Worm (Caenorhabditis elegans) whole organism, L1 larva: Measurements from ENCODE around the gene pgl-2.

Experiments
- C16A3.4 ChIP-seq: fragments of 150-350 bp; optimal IDR thresholded peaks from 2 replicates; lab custom pipeline; 2014; ENCODE audit warnings: missing biosample characterization, missing genetic modification characterization
- Y116A8C.19 ChIP-seq: sonication (generic microtip); optimal IDR thresholded peaks from 2 replicates; lab custom pipeline; 2016; ENCODE audit warnings: missing compliant biosample characterization, missing genetic modification characterization, borderline replicate concordance
- aha-1 ChIP-seq: fragments of 150-350 bp; optimal IDR thresholded peaks from 2 replicates; lab custom pipeline; 2014; ENCODE audit warnings: missing biosample characterization, missing genetic modification characterization
- ama-1 ChIP-seq: fragments of 150-350 bp; optimal IDR thresholded peaks from 2 replicates; lab custom pipeline; 2014
- blmp-1 ChIP-seq: fragments of 150-350 bp; optimal IDR thresholded peaks from 2 replicates; lab custom pipeline; 2014; ENCODE audit warnings: missing biosample characterization, missing genetic modification characterization
- ceh-63 ChIP-seq: fragments of 200-800 bp; sonication (Bioruptor generic); optimal IDR thresholded peaks from 2 replicates; lab custom pipeline; 2018; ENCODE audit warnings: mild to moderate bottlenecking, missing genetic modification characterization, missing compliant biosample characterization
- ceh-82 ChIP-seq, 3 experiments: fragments of 150-350 bp in 1 of 3; sonication (generic microtip) in 2 of 3; optimal IDR thresholded peaks; 2 replicates each; lab custom pipeline; 2014 to 2017; ENCODE audit warnings: missing biosample characterization in 3 of 3, missing genetic modification characterization in 3 of 3
- ceh-90 ChIP-seq: sonication (generic microtip); optimal IDR thresholded peaks from 2 replicates; lab custom pipeline; 2016; ENCODE audit warnings: missing genetic modification characterization, missing compliant biosample characterization
- dpl-1 ChIP-seq, 3 experiments: fragments of 150-350 bp in 2 of 3; sonication (generic microtip) in 1 of 3; optimal IDR thresholded peaks; 2 replicates each; lab custom pipeline; 2014 to 2017; ENCODE audit warnings: missing biosample characterization in 3 of 3, missing genetic modification characterization in 3 of 3, missing genetic modification reagents in 3 of 3
- dsc-1 ChIP-seq: sonication (generic microtip); optimal IDR thresholded peaks from 2 replicates; lab custom pipeline; 2016; ENCODE audit warnings: mild to moderate bottlenecking, missing genetic modification characterization, missing compliant biosample characterization
- elt-2 ChIP-seq: sonication (generic microtip); optimal IDR thresholded peaks from 2 replicates; lab custom pipeline; 2016; ENCODE audit warnings: missing genetic modification characterization, mild to moderate bottlenecking, inconsistent platforms, missing compliant biosample characterization, missing genetic modification reagents
- ets-5 ChIP-seq: fragments of 200-800 bp; sonication (Bioruptor generic); IDR thresholded peaks from 2 replicates; pipeline ENCODE4 v1.3.6; 2022; ENCODE audit warnings: missing genetic modification characterization, missing compliant biosample characterization
- fkh-10 ChIP-seq: sonication (generic microtip); optimal IDR thresholded peaks from 2 replicates; lab custom pipeline; 2017; ENCODE audit warnings: missing biosample characterization, missing genetic modification reagents, missing genetic modification characterization
- fkh-4 ChIP-seq: sonication (generic microtip); optimal IDR thresholded peaks from 2 replicates; lab custom pipeline; 2016; ENCODE audit warnings: missing compliant biosample characterization, missing genetic modification characterization, borderline replicate concordance
- fkh-8 ChIP-seq: sonication (generic microtip); optimal IDR thresholded peaks from 2 replicates; lab custom pipeline; 2016; ENCODE audit warnings: mild to moderate bottlenecking, missing genetic modification characterization, missing compliant biosample characterization
- hlh-17 ChIP-seq: fragments of 200-800 bp; sonication (Bioruptor generic); optimal IDR thresholded peaks from 2 replicates; lab custom pipeline; 2018; ENCODE audit warnings: missing genetic modification characterization, mild to moderate bottlenecking, missing compliant biosample characterization, moderate library complexity, borderline replicate concordance
- hlh-4 ChIP-seq: sonication (generic microtip); optimal IDR thresholded peaks from 2 replicates; lab custom pipeline; 2016; ENCODE audit warnings: mild to moderate bottlenecking, missing genetic modification characterization, missing compliant biosample characterization
- hpl-2 ChIP-seq: fragments of 150-350 bp; optimal IDR thresholded peaks from 2 replicates; lab custom pipeline; 2014; ENCODE audit warnings: missing biosample characterization, missing genetic modification reagents, missing genetic modification characterization
- irx-1 ChIP-seq: sonication (generic microtip); optimal IDR thresholded peaks from 2 replicates; lab custom pipeline; 2016; ENCODE audit warnings: missing genetic modification characterization, missing compliant biosample characterization
- isw-1 ChIP-seq: fragments of 200-800 bp; sonication (Bioruptor generic); IDR thresholded peaks from 2 replicates; pipeline ENCODE4 v1.3.6; 2022; ENCODE audit warnings: missing genetic modification characterization, missing compliant biosample characterization
- lin-13 ChIP-seq: fragments of 150-350 bp; optimal IDR thresholded peaks from 2 replicates; lab custom pipeline; 2014; ENCODE audit warnings: missing biosample characterization, missing genetic modification reagents, missing genetic modification characterization
- lin-14 ChIP-seq: fragments of 200-800 bp; sonication (Bioruptor generic); optimal IDR thresholded peaks from 2 replicates; lab custom pipeline; 2018; ENCODE audit warnings: mild to moderate bottlenecking, missing genetic modification characterization, moderate library complexity, missing compliant biosample characterization
- lin-15B ChIP-seq: fragments of 150-350 bp; sonication (generic microtip); optimal IDR thresholded peaks from 3 replicates; lab custom pipeline; 2014; ENCODE audit warnings: missing biosample characterization, missing genetic modification characterization
- lin-39 ChIP-seq: fragments of 150-350 bp; optimal IDR thresholded peaks from 2 replicates; lab custom pipeline; 2014; ENCODE audit warnings: missing biosample characterization, missing genetic modification reagents, missing genetic modification characterization
- mab-9 ChIP-seq: fragments of 200-800 bp; sonication (Bioruptor generic); IDR thresholded peaks from 2 replicates; pipeline ENCODE4 v1.3.6; 2022; ENCODE audit warnings: missing genetic modification reagents, missing genetic modification characterization, missing compliant biosample characterization
- mef-2 ChIP-seq: fragments of 150-350 bp; optimal IDR thresholded peaks from 2 replicates; lab custom pipeline; 2014; ENCODE audit warnings: missing biosample characterization, missing genetic modification characterization
- mep-1 ChIP-seq: fragments of 150-350 bp; optimal IDR thresholded peaks from 2 replicates; lab custom pipeline; 2014; ENCODE audit warnings: missing biosample characterization, missing genetic modification characterization
- nhr-11 ChIP-seq: fragments of 150-350 bp; optimal IDR thresholded peaks from 2 replicates; lab custom pipeline; 2014; ENCODE audit warnings: missing biosample characterization, missing genetic modification characterization
- nhr-237 ChIP-seq: fragments of 150-350 bp; optimal IDR thresholded peaks from 2 replicates; lab custom pipeline; 2014; ENCODE audit warnings: missing biosample characterization, missing genetic modification characterization
- nhr-28 ChIP-seq: fragments of 150-350 bp; optimal IDR thresholded peaks from 2 replicates; lab custom pipeline; 2014; ENCODE audit warnings: missing biosample characterization, missing genetic modification characterization
- nhr-47 ChIP-seq: sonication (generic microtip); optimal IDR thresholded peaks from 2 replicates; lab custom pipeline; 2016; ENCODE audit warnings: mild to moderate bottlenecking, missing genetic modification characterization, moderate library complexity, missing compliant biosample characterization
- nhr-71 ChIP-seq: sonication (generic microtip); optimal IDR thresholded peaks from 2 replicates; lab custom pipeline; 2016; ENCODE audit warnings: mild to moderate bottlenecking, missing genetic modification characterization, moderate library complexity, missing compliant biosample characterization
- nhr-76 ChIP-seq: sonication (generic microtip); optimal IDR thresholded peaks from 2 replicates; lab custom pipeline; 2017; ENCODE audit warnings: missing biosample characterization, missing genetic modification characterization
- nhr-77 ChIP-seq: fragments of 150-350 bp; optimal IDR thresholded peaks from 2 replicates; lab custom pipeline; 2014; ENCODE audit warnings: missing biosample characterization, missing genetic modification characterization
- nhr-90 ChIP-seq: sonication (generic microtip); optimal IDR thresholded peaks from 2 replicates; lab custom pipeline; 2016; ENCODE audit warnings: mild to moderate bottlenecking, missing genetic modification characterization, missing compliant biosample characterization; ENCODE audit not compliant: poor library complexity
- pag-3 ChIP-seq: sonication (generic microtip); optimal IDR thresholded peaks from 2 replicates; lab custom pipeline; 2017; ENCODE audit warnings: missing genetic modification characterization, mild to moderate bottlenecking, missing compliant biosample characterization, antibody characterized with exemption, borderline replicate concordance; ENCODE audit not compliant: insufficient read depth
- pax-3 ChIP-seq: fragments of 200-800 bp; sonication (Bioruptor generic); optimal IDR thresholded peaks from 2 replicates; lab custom pipeline; 2018; ENCODE audit warnings: mild to moderate bottlenecking, missing genetic modification characterization, moderate library complexity, missing compliant biosample characterization
- rnt-1 ChIP-seq: sonication (generic microtip); optimal IDR thresholded peaks from 2 replicates; lab custom pipeline; 2016; ENCODE audit warnings: mild to moderate bottlenecking, missing genetic modification characterization, moderate library complexity, missing compliant biosample characterization
- skn-1 ChIP-seq: fragments of 150-350 bp; optimal IDR thresholded peaks from 2 replicates; lab custom pipeline; 2014; ENCODE audit warnings: missing biosample characterization, missing genetic modification characterization
- snpc-4 ChIP-seq: fragments of 150-350 bp; optimal IDR thresholded peaks from 2 replicates; lab custom pipeline; 2014; ENCODE audit warnings: missing biosample characterization, missing genetic modification characterization
- snu-23 ChIP-seq: sonication (generic microtip); optimal IDR thresholded peaks from 2 replicates; lab custom pipeline; 2016; ENCODE audit warnings: missing genetic modification characterization, missing compliant biosample characterization
- sptf-1 ChIP-seq: fragments of 150-350 bp; optimal IDR thresholded peaks from 2 replicates; lab custom pipeline; 2014; ENCODE audit warnings: missing biosample characterization, missing genetic modification characterization
- sup-37 ChIP-seq: fragments of 200-800 bp; sonication (Bioruptor generic); optimal IDR thresholded peaks from 2 replicates; lab custom pipeline; 2018; ENCODE audit warnings: mild to moderate bottlenecking, missing genetic modification characterization, missing compliant biosample characterization
- tbx-2 ChIP-seq: sonication (generic microtip); optimal IDR thresholded peaks from 2 replicates; lab custom pipeline; 2016; ENCODE audit warnings: missing genetic modification characterization, missing compliant biosample characterization
- tlp-1 ChIP-seq: fragments of 150-350 bp; optimal IDR thresholded peaks from 2 replicates; lab custom pipeline; 2014; ENCODE audit warnings: missing biosample characterization, missing genetic modification characterization
- unc-130 ChIP-seq: fragments of 150-350 bp; optimal IDR thresholded peaks from 2 replicates; lab custom pipeline; 2017; ENCODE audit warnings: missing biosample characterization, missing genetic modification characterization, inconsistent platforms
- unc-98 ChIP-seq: fragments of 200-800 bp; sonication (Bioruptor generic); IDR thresholded peaks from 2 replicates; pipeline ENCODE4 v1.3.6; 2022; ENCODE audit warnings: missing genetic modification characterization, missing compliant biosample characterization
- vab-15 ChIP-seq: sonication (generic microtip); optimal IDR thresholded peaks from 2 replicates; lab custom pipeline; 2017; ENCODE audit warnings: missing genotype, mild to moderate bottlenecking, missing genetic modification characterization, missing compliant biosample characterization
- xbp-1 ChIP-seq: sonication (generic microtip); optimal IDR thresholded peaks from 2 replicates; lab custom pipeline; 2016; ENCODE audit warnings: missing genetic modification characterization, missing compliant biosample characterization
- zag-1 ChIP-seq: fragments of 150-350 bp; optimal IDR thresholded peaks from 2 replicates; lab custom pipeline; 2014; ENCODE audit warnings: missing biosample characterization, missing genetic modification characterization
- zip-4 ChIP-seq: fragments of 200-800 bp; sonication (Bioruptor generic); optimal IDR thresholded peaks from 2 replicates; lab custom pipeline; 2018; ENCODE audit warnings: mild to moderate bottlenecking, missing genetic modification characterization, moderate library complexity, missing compliant biosample characterization
- ztf-11 ChIP-seq, 2 experiments: sonication (generic microtip); optimal IDR thresholded peaks; 2 replicates each; lab custom pipeline; 2016 to 2017; ENCODE audit warnings: missing genetic modification characterization in 2 of 2, missing biosample characterization in 1 of 2, missing compliant biosample characterization in 1 of 2

pgl-2 gene

DNA sequence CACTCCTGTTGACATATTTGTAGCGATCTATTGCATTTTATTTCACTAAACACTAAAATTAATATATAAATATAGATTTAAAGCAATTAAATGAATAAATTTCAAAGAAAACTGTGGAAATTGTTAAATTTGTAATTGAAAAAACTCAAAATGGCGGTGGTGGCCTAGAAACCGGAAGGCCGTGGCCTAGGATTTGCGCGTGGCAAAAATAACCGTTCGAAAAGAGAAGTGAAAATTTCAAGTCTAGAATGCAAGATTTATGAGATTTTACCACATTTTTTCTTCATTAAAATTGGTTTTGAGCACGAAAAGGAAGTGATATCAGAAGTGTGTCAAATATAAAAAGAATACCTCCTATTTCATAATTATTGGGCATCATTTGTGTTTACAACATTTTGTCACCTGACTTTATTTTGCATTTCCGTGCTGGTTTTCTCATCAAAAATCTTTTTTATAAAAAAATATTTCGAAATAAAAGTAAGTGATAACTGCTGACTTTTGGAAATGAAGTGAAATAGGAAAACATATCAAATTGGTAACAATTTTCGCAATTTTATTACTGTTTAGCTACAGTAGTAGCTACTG is 8.5 kb upstream of the pgl-2 start, which contains the start of gene fli-1 (continued):
- peak; percentile 35 for TF ChIP-seq nhr-90 (tag; lab: Kevin White, UChicago)
- peak; percentile 45 for TF ChIP-seq nhr-47
- no peak for TF ChIP-seq nhr-77 (tag; lab: Kevin White, UChicago)
- peak; percentile 42 for TF ChIP-seq nhr-71
- peak; percentile 3 for TF ChIP-seq dsc-1 (tag; lab: Kevin White, UChicago)
- TF ChIP-seq irx-1 (tag; lab: Kevin White, UChicago) = no peak
- TF ChIP-seq sup-37 (GFP tag; lab: Kevin White, UChicago) = no peak
- peak in 1 of 3 experiments; percentile 36 for TF ChIP-seq dpl-1 (GFP tag; optimal IDR thresholded peaks at IDR 0.05; lab: Kevin White, UChicago)
- no peak for TF ChIP-seq hlh-4
- TF ChIP-seq ama-1 (lab: Kevin White, UChicago) = no peak
- TF ChIP-seq ztf-11 (tag; optimal IDR thresholded peaks at IDR 0.05; lab: Kevin White, UChicago) = peak in 1 of 2 experiments; percentile 14
- no peak for TF ChIP-seq sptf-1 (tag; lab: Kevin White, UChicago)
- TF ChIP-seq Y116A8C.19 (tag; lab: Kevin White, UChicago) = no peak
- no peak for TF ChIP-seq hpl-2 (GFP tag; lab: Kevin White, UChicago)
- TF ChIP-seq C16A3.4 (tag; lab: Kevin White, UChicago) = no peak
- no peak for TF ChIP-seq fkh-4 (tag; lab: Kevin White, UChicago)
- peak; percentile 16 for TF ChIP-seq skn-1
- TF ChIP-seq mef-2 = no peak
- no peak for TF ChIP-seq nhr-11
- no peak for TF ChIP-seq vab-15 (tag; lab: Kevin White, UChicago)
- no peak for TF ChIP-seq tbx-2
- TF ChIP-seq mab-9 = no peak
- TF ChIP-seq blmp-1 (tag; lab: Kevin White, UChicago) = peak; percentile 22
- peak; percentile 82 for TF ChIP-seq lin-14
- no peak for TF ChIP-seq fkh-10 (GFP tag; lab: Kevin White, UChicago)
- no peak for TF ChIP-seq zag-1
- no peak for TF ChIP-seq xbp-1 (tag; lab: Kevin White, UChicago)
- TF ChIP-seq unc-130 = no peak
- TF ChIP-seq lin-39 = no peak
- TF ChIP-seq lin-15B (tag; lab: Kevin White, UChicago) = no peak
- TF ChIP-seq pag-3 (tag; lab: Kevin White, UChicago) = no peak
- TF ChIP-seq nhr-76 = no peak
- no peak for TF ChIP-seq tlp-1 (tag; lab: Kevin White, UChicago)
- TF ChIP-seq mep-1 (tag; lab: Kevin White, UChicago) = peak; percentile 44
- TF ChIP-seq unc-98 = 0 out of 2 replicates have a peak, but pooled peaks have one; percentile 13

DNA sequence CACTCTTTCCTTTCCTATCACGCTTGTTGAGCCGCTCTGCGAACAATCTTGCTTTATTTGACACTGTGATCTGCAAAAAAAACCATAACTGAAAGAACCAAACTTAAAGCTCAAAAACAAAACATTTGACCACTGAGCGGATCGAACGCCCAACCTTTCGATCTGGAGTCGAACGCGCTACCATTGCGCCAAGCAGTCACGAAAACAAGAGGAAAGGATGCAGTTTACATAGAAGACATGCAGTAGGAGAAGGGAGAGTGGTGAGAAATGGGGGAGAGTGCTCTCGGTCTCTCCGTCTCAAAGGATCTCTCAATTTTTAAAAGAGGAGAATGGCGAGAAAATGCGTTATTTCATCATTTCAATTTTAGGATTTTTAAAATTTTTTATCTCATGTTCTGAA is 3.1 kb upstream of the pgl-2 start:
- TF ChIP-seq ama-1 (lab: Kevin White, UChicago) (peak; percentile 34), zip-4 (peak; percentile 36), lin-15B (tag; lab: Kevin White, UChicago) (no peak), ceh-63 (peak; percentile 3), pax-3 (peak; percentile 44), ceh-90 (tag; lab: Kevin White, UChicago) (peak; percentile 12), irx-1 (tag; lab: Kevin White, UChicago) (peak; percentile 32), nhr-11 (no peak), hlh-17 (no peak), unc-98 (no peak), snpc-4 (peak; percentile 8), mef-2 (no peak), fkh-8 (peak; percentile 61), snu-23 (GFP tag; lab: Kevin White, UChicago) (peak; percentile 85), elt-2 (peak; percentile 6), rnt-1 (tag; lab: Kevin White, UChicago) (peak; percentile 73), ceh-82 (tag; optimal IDR thresholded peaks at IDR 0.05; lab: Kevin White, UChicago) (peak; percentile 23 to 75 (median 51)), nhr-237 (no peak), aha-1 (tag; lab: Kevin White, UChicago) (no peak), lin-39 (no peak), ets-5 (GFP tag; lab: Robert Waterston, UW) (no peak), isw-1 (GFP tag; lab: Robert Waterston, UW) (peak; percentile 24; the same call in 1 of the 2 replicates), lin-13 (GFP tag; lab: Kevin White, UChicago) (peak; percentile 42), vab-15 (tag; lab: Kevin White, UChicago) (no peak), nhr-28 (no peak), skn-1 (peak; percentile 47)
